Fruit fly (Drosophila melanogaster): ENCODE measurements around the gene Fhos.

dm6 chr3L:8808244-8808643 is 54.8 kb downstream of the Fhos start, which contains the start of gene CG13308:
- TF ChIP-seq OdsH (GFP tag; optimal IDR thresholded peaks at IDR 0.05) (no peak), CG31627 (GFP tag; optimal IDR thresholded peaks at IDR 0.05) (no peak), CG3032 (tag; optimal IDR thresholded peaks at IDR 0.05) (no peak), CG11762 (GFP tag; optimal IDR thresholded peaks at IDR 0.05; ENCODE audit: insufficient read depth) (no peak), Hr39 (GFP tag; optimal IDR thresholded peaks at IDR 0.05) (no peak), spab (GFP tag; optimal IDR thresholded peaks at IDR 0.05) (no peak), CG34406 (GFP tag; optimal IDR thresholded peaks at IDR 0.05) (no peak), Sox15 (GFP tag; optimal IDR thresholded peaks at IDR 0.05) (no peak), cyc (GFP tag; optimal IDR thresholded peaks at IDR 0.05) (no peak), dac (GFP tag; optimal IDR thresholded peaks at IDR 0.05) (no peak), CG6276 (GFP tag; optimal IDR thresholded peaks at IDR 0.05) (no peak), CG3919 (GFP tag; optimal IDR thresholded peaks at IDR 0.05) (no peak), Ets21C (GFP tag; optimal IDR thresholded peaks at IDR 0.05) (no peak)
